Worm (Caenorhabditis elegans) whole organism, L4 larva: ENCODE results near the gene T01B11.1.

Experiments
- F10B5.3 ChIP-seq: sonication (generic microtip); optimal IDR thresholded peaks from 2 replicates; lab custom pipeline; 2016; ENCODE audit warnings: mild to moderate bottlenecking, missing genetic modification characterization, missing compliant biosample characterization
- F44E2.7 ChIP-seq: fragments of 200-800 bp; sonication (Bioruptor generic); IDR thresholded peaks from 2 replicates; pipeline ENCODE4 v2.1.2; 2022; ENCODE audit warnings: missing genetic modification characterization, missing compliant biosample characterization
- R02D3.7 ChIP-seq: fragments of 150-350 bp; sonication (generic microtip); optimal IDR thresholded peaks from 3 replicates; lab custom pipeline; 2014; ENCODE audit warnings: missing biosample characterization, missing genetic modification characterization
- T20F7.1 ChIP-seq: fragments of 200-800 bp; sonication (Bioruptor generic); optimal IDR thresholded peaks from 2 replicates; lab custom pipeline; 2018; ENCODE audit warnings: mild to moderate bottlenecking, missing genetic modification characterization, missing compliant biosample characterization
- T26A8.4 ChIP-seq: fragments of 200-800 bp; sonication (Bioruptor generic); IDR thresholded peaks from 2 replicates; pipeline ENCODE4 v1.3.6; 2022; ENCODE audit warnings: missing genetic modification characterization, missing compliant biosample characterization
- Y5F2A.4 ChIP-seq: fragments of 200-800 bp; sonication (Bioruptor generic); optimal IDR thresholded peaks from 2 replicates; lab custom pipeline; 2018; ENCODE audit warnings: mild to moderate bottlenecking, missing genetic modification characterization, missing compliant biosample characterization
- Y75B8A.6 ChIP-seq: fragments of 200-800 bp; sonication (Bioruptor generic); IDR thresholded peaks from 2 replicates; pipeline ENCODE4 v1.3.6; 2022; ENCODE audit warnings: missing genetic modification reagents, missing genetic modification characterization, missing compliant biosample characterization
- aha-1 ChIP-seq: fragments of 150-350 bp; peaks from one replicate; lab custom pipeline; 2014; ENCODE audit warnings: missing biosample characterization, missing genetic modification characterization
- attf-4 ChIP-seq: sonication (generic microtip); optimal IDR thresholded peaks from 3 replicates; lab custom pipeline; 2017; ENCODE audit warnings: missing biosample characterization, missing genetic modification characterization
- ceh-20 ChIP-seq: fragments of 200-800 bp; sonication (Bioruptor generic); IDR thresholded peaks from 2 replicates; pipeline ENCODE4 v1.3.6; 2022; ENCODE audit warnings: missing genetic modification reagents, missing genetic modification characterization, missing compliant biosample characterization
- ceh-28 ChIP-seq: fragments of 150-350 bp; optimal IDR thresholded peaks from 2 replicates; lab custom pipeline; 2014; ENCODE audit warnings: missing biosample characterization, missing genetic modification reagents, missing genetic modification characterization
- ceh-44 ChIP-seq: fragments of 200-800 bp; sonication (Bioruptor generic); IDR thresholded peaks from 2 replicates; pipeline ENCODE4 v1.3.6; 2022; ENCODE audit warnings: missing genetic modification reagents, missing genetic modification characterization, missing compliant biosample characterization
- ceh-82 ChIP-seq: sonication (generic microtip); optimal IDR thresholded peaks from 2 replicates; lab custom pipeline; 2017; ENCODE audit warnings: missing biosample characterization, missing genetic modification characterization
- ces-1 ChIP-seq: fragments of 150-350 bp; sonication (generic microtip); optimal IDR thresholded peaks from 4 replicates; lab custom pipeline; 2014; ENCODE audit warnings: missing biosample characterization, missing genetic modification reagents, missing genetic modification characterization
- dmd-6 ChIP-seq: fragments of 200-800 bp; sonication (Bioruptor generic); IDR thresholded peaks from 2 replicates; pipeline ENCODE4 v1.3.6; 2022; ENCODE audit warnings: missing genetic modification reagents, missing genetic modification characterization, missing compliant biosample characterization
- dmd-8 ChIP-seq: fragments of 200-800 bp; sonication (Bioruptor generic); IDR thresholded peaks from 2 replicates; pipeline ENCODE4 v1.3.6; 2022; ENCODE audit warnings: missing genetic modification characterization, missing compliant biosample characterization
- dmd-9 ChIP-seq: fragments of 200-800 bp; sonication (Bioruptor generic); IDR thresholded peaks from 2 replicates; pipeline ENCODE4 v1.3.6; 2022; ENCODE audit warnings: missing genetic modification reagents, missing genetic modification characterization, missing compliant biosample characterization
- dpl-1 ChIP-seq: fragments of 150-350 bp; optimal IDR thresholded peaks from 2 replicates; lab custom pipeline; 2014; ENCODE audit warnings: missing biosample characterization, missing genetic modification reagents, missing genetic modification characterization
- duxl-1 ChIP-seq: sonication (generic microtip); optimal IDR thresholded peaks from 2 replicates; lab custom pipeline; 2016; ENCODE audit warnings: mild to moderate bottlenecking, missing genetic modification characterization, moderate library complexity, missing compliant biosample characterization; ENCODE audit not compliant: poor library complexity
- egl-43 ChIP-seq: fragments of 200-800 bp; sonication (Bioruptor generic); IDR thresholded peaks from 2 replicates; pipeline ENCODE4 v1.3.6; 2022; ENCODE audit warnings: missing genetic modification reagents, missing genetic modification characterization, missing compliant biosample characterization
- gei-8 ChIP-seq: fragments of 200-800 bp; sonication (Bioruptor generic); optimal IDR thresholded peaks from 2 replicates; lab custom pipeline; 2018; ENCODE audit warnings: mild to moderate bottlenecking, missing genetic modification characterization, missing compliant biosample characterization
- hmg-1.1 ChIP-seq: fragments of 200-800 bp; sonication (Bioruptor generic); IDR thresholded peaks from 2 replicates; pipeline ENCODE4 v1.3.6; 2022; ENCODE audit warnings: missing genetic modification reagents, missing genetic modification characterization, missing compliant biosample characterization
- jun-1 ChIP-seq: fragments of 150-350 bp; optimal IDR thresholded peaks from 2 replicates; lab custom pipeline; 2014; ENCODE audit warnings: missing biosample characterization, missing genetic modification reagents, missing genetic modification characterization
- lin-13 ChIP-seq: fragments of 150-350 bp; optimal IDR thresholded peaks from 2 replicates; lab custom pipeline; 2014; ENCODE audit warnings: missing biosample characterization, missing genetic modification reagents, missing genetic modification characterization
- lin-15B ChIP-seq: fragments of 150-350 bp; sonication (generic microtip); optimal IDR thresholded peaks from 3 replicates; lab custom pipeline; 2014; ENCODE audit warnings: missing biosample characterization, missing genetic modification characterization
- madf-5 ChIP-seq, 2 experiments: fragments of 200-800 bp; sonication (Bioruptor generic); IDR thresholded peaks; 2 replicates each; pipeline ENCODE4 v1.3.6; 2022; ENCODE audit warnings: missing compliant biosample characterization in 2 of 2, missing genetic modification characterization in 2 of 2
- mxl-3 ChIP-seq: fragments of 200-800 bp; sonication (Bioruptor generic); optimal IDR thresholded peaks from 2 replicates; lab custom pipeline; 2018; ENCODE audit warnings: mild to moderate bottlenecking, missing genetic modification characterization, missing compliant biosample characterization
- nhr-10 ChIP-seq: fragments of 150-350 bp; optimal IDR thresholded peaks from 2 replicates; lab custom pipeline; 2014; ENCODE audit warnings: missing biosample characterization, missing genetic modification characterization
- nhr-11 ChIP-seq: fragments of 150-350 bp; optimal IDR thresholded peaks from 2 replicates; lab custom pipeline; 2014; ENCODE audit warnings: missing biosample characterization, missing genetic modification characterization
- nhr-237 ChIP-seq: sonication (generic microtip); optimal IDR thresholded peaks from 2 replicates; lab custom pipeline; 2017; ENCODE audit warnings: missing biosample characterization, missing genetic modification characterization
- pha-4 ChIP-seq, 2 experiments: fragments of 150-350 bp in 1 of 2; fragments of 200-800 bp in 1 of 2; sonication (Bioruptor generic) in 1 of 2; IDR thresholded peaks in 1 of 2; optimal IDR thresholded peaks in 1 of 2; 2 replicates each; pipeline versions ENCODE4 v1.3.6 to Lab custom; 2014 to 2022; ENCODE audit warnings: missing genetic modification characterization in 2 of 2, missing genetic modification reagents in 2 of 2, missing biosample characterization in 1 of 2, missing compliant biosample characterization in 1 of 2
- php-3 ChIP-seq: fragments of 200-800 bp; sonication (Bioruptor generic); IDR thresholded peaks from 2 replicates; pipeline ENCODE4 v1.3.6; 2022; ENCODE audit warnings: missing genetic modification reagents, missing genetic modification characterization, missing compliant biosample characterization
- pqm-1 ChIP-seq: sonication (generic microtip); optimal IDR thresholded peaks from 2 replicates; lab custom pipeline; 2017; ENCODE audit warnings: missing biosample characterization, missing genetic modification characterization
- snpc-1.2 ChIP-seq: fragments of 200-800 bp; sonication (Bioruptor generic); IDR thresholded peaks from 2 replicates; pipeline ENCODE4 v1.3.6; 2022; ENCODE audit warnings: missing genetic modification reagents, missing genetic modification characterization, missing compliant biosample characterization
- spr-1 ChIP-seq: sonication (generic microtip); optimal IDR thresholded peaks from 2 replicates; lab custom pipeline; 2016; ENCODE audit warnings: mild to moderate bottlenecking, missing genetic modification characterization, missing compliant biosample characterization
- tra-1 ChIP-seq: fragments of 200-800 bp; sonication (Bioruptor generic); IDR thresholded peaks from 2 replicates; pipeline ENCODE4 v1.3.6; 2022; ENCODE audit warnings: missing genetic modification reagents, missing genetic modification characterization, missing compliant biosample characterization
- zfp-2 ChIP-seq: sonication (generic microtip); optimal IDR thresholded peaks from 2 replicates; lab custom pipeline; 2016; ENCODE audit warnings: mild to moderate bottlenecking, missing genetic modification characterization, missing compliant biosample characterization
- zfp-3 ChIP-seq: fragments of 200-800 bp; sonication (Bioruptor generic); conservative IDR thresholded peaks from 2 replicates; pipeline ENCODE4 v1.3.6; 2022; ENCODE audit warnings: missing genetic modification reagents, missing genetic modification characterization, missing compliant biosample characterization

The T01B11.1 gene

DNA sequence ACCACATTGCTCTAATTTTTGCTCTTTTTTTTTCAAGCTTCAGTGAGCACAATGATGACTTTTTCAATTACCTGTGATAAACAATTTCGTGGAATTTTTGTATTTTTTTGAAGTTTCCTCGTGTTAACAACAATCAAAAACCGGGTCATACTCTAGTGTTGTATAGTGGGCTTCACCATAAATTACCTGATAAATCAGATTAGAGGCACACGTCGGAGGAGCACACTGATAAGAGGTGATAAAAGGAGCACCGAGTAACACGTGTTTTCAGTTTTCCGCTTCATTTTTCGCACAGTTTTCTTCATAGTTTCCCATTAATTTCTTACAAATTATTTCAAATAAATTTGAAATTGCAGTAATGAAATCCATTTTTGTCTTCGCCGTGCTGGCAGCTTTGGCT, 34.3 kb downstream of the T01B11.1 start, which contains the start of gene spp-8 (continued):
- TF ChIP-seq pha-4 (GFP tag; IDR thresholded peaks at IDR 0.05; lab: Robert Waterston, UW): peak; percentile 45; the same call in 1 of the 2 replicates
- no peak for TF ChIP-seq pha-4 (tag; optimal IDR thresholded peaks at IDR 0.05; lab: Kevin White, UChicago)
- TF ChIP-seq madf-5 (GFP tag; IDR thresholded peaks at IDR 0.05; lab: Robert Waterston, UW): no peak
- 0 out of 2 replicates have a peak, but pooled peaks have one; percentile 20 for TF ChIP-seq tra-1 (GFP tag; lab: Robert Waterston, UW)
- TF ChIP-seq php-3: peak; percentile 96
- TF ChIP-seq dmd-8 (GFP tag; lab: Robert Waterston, UW): no peak
- TF ChIP-seq dmd-9 (GFP tag; lab: Robert Waterston, UW): no peak
- peak; percentile 92 for TF ChIP-seq ceh-20
- TF ChIP-seq gei-8 (GFP tag; lab: Kevin White, UChicago): no peak
- TF ChIP-seq ces-1: no peak
- TF ChIP-seq zfp-3 (GFP tag; lab: Robert Waterston, UW): no peak
- no peak for TF ChIP-seq ceh-82 (tag; lab: Kevin White, UChicago)
- no peak for TF ChIP-seq nhr-11 (tag; lab: Kevin White, UChicago)
- no peak for TF ChIP-seq R02D3.7 (tag; lab: Kevin White, UChicago)
- TF ChIP-seq Y5F2A.4 (GFP tag; lab: Kevin White, UChicago): no peak
- TF ChIP-seq aha-1 (tag; lab: Kevin White, UChicago): no peak
- peak; percentile 94 for TF ChIP-seq dmd-6
- no peak for TF ChIP-seq F44E2.7 (GFP tag; lab: Robert Waterston, UW)
- no peak for TF ChIP-seq lin-13 (GFP tag; lab: Kevin White, UChicago)
- no peak for TF ChIP-seq ceh-44 (GFP tag; lab: Robert Waterston, UW)
- TF ChIP-seq mxl-3 (GFP tag; lab: Kevin White, UChicago): peak; percentile 74
- no peak for TF ChIP-seq T20F7.1 (GFP tag; lab: Kevin White, UChicago)
- TF ChIP-seq attf-4 (tag; lab: Kevin White, UChicago): no peak
- no peak for TF ChIP-seq egl-43 (GFP tag; lab: Robert Waterston, UW)
- TF ChIP-seq, all 104 proteins: peak for 16

DNA sequence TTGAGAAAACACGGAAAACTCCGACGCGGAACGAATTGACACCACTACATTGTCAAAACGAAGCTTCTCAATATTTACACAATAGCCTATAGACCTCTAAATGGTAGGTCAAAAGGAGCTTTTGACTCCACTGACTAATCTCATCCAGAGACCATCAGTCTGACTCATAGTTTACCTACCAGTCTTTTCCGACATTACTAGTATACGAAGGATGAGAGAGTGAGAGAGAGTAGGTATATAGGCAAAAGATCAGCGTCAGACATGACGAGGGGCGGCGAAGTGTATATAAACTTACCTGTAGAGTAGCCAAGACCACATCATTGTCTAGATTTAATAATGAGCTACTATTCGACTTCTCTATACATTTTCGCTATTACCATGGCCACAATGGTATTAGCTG, 40.2 kb downstream of the T01B11.1 start, which contains the start of gene srlf-3:
Gene srlf-3, plus strand, starts transcription at position 301 of the 400 bp plus-strand sequence.
- peak; percentile 54 for TF ChIP-seq aha-1 (tag; lab: Kevin White, UChicago)
- no peak for TF ChIP-seq dpl-1 (GFP tag; lab: Kevin White, UChicago)
- TF ChIP-seq, all 104 proteins: peak for 1

DNA sequence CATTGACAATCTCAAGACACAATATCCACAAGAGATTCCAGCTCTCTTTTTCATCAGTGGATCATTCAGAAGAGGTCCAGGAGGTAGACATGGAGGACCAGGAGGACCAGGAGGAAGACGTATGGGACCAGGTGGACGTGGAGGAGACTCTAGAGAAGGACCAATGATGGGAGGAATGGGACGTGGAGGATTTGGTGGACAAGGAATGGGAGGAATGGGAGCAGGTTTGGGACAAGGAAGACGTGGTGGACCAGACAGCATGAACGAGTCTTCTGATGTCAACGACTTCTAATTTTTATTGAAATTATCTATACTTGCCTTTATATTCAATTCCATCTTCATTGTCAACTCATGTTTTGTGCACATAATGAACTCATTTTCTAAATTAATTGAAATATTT, 41.0 kb downstream of the T01B11.1 start:
- TF ChIP-seq spr-1 (tag; lab: Kevin White, UChicago) (no peak), gei-8 (GFP tag; lab: Kevin White, UChicago) (no peak), aha-1 (tag; lab: Kevin White, UChicago) (peak; percentile 92)

DNA sequence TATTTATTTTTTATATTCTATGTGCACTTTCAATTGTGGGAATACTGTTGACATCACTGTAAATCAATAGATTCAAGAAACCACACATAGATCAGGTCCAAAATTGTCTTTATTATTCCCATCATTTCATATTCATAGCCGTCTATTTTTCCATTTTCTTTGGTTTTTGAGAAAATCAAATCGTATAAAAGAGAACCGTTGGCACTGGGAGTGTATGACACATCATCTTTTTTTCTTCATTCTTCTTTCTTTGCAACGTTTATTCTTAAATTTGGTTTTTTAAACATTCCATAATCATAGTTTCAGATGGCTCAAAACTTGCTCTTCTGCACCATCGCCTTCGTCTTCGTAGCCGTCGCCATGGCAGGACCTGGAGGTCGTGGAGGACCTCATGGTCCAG, 42.9 kb downstream of the T01B11.1 start, which contains the start of gene srlf-2:
Gene srlf-2, plus strand, starts transcription at position 301 of the 400 bp plus-strand sequence.
- TF ChIP-seq snpc-1.2 (GFP tag; lab: Robert Waterston, UW) (no peak), nhr-237 (tag; lab: Kevin White, UChicago) (no peak), hmg-1.1 (GFP tag; lab: Robert Waterston, UW) (no peak), duxl-1 (tag; lab: Kevin White, UChicago) (no peak), F10B5.3 (tag; lab: Kevin White, UChicago) (no peak), spr-1 (tag; lab: Kevin White, UChicago) (no peak), pqm-1 (tag; lab: Kevin White, UChicago) (no peak)
- TF ChIP-seq, all 104 proteins: peak for 0

DNA sequence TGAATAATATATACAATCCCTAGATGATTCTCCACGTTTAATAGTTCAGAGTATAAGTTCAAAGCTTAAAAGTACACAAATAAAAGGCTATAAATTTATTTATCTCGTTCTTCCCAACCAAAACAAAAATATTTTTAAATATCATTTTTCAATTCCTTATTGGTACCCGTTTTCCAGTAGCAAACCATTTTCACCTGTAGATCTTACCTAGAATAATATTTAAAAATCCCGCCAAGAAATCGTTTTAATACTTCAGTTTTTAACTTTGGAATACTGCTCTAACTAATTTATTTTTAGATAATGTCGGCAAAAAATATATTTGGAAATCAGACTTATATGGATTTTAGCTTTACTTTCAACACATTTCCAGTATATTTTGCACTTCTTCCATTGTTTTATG, 45.2 kb downstream of the T01B11.1 start, which contains the start of gene sru-7:
Gene sru-7, plus strand, starts transcription at position 301 of the 400 bp plus-strand sequence.
- TF ChIP-seq tra-1 (GFP tag; lab: Robert Waterston, UW): no peak
- TF ChIP-seq lin-13 (GFP tag; lab: Kevin White, UChicago): no peak
- TF ChIP-seq ceh-82 (tag; lab: Kevin White, UChicago): no peak
- TF ChIP-seq zfp-2: no peak
- no peak for TF ChIP-seq lin-15B (tag; lab: Kevin White, UChicago)
- no peak for TF ChIP-seq ceh-28 (tag; lab: Kevin White, UChicago)
- TF ChIP-seq Y75B8A.6 (GFP tag; lab: Robert Waterston, UW): no peak
- TF ChIP-seq jun-1 (tag; lab: Kevin White, UChicago): no peak
- TF ChIP-seq nhr-10 (tag; lab: Kevin White, UChicago): no peak
- no peak for TF ChIP-seq T26A8.4
- TF ChIP-seq ces-1: no peak
